Fruit fly (Drosophila melanogaster): Measurements from ENCODE around the gene Pyroxd1.

The Pyroxd1 gene

dm6 chr2L:20097105-20097631, 5.9 kb downstream of the Pyroxd1 start, which contains the start of the genes mRpS18B and Kua (continued):
- TF ChIP-seq repo (GFP tag; optimal IDR thresholded peaks at IDR 0.05) (no peak), CG10431 (GFP tag; optimal IDR thresholded peaks at IDR 0.05) (no peak), CG7839 (tag; optimal IDR thresholded peaks at IDR 0.05) (peak; percentile 69), CG9215 (GFP tag; IDR thresholded peaks at IDR 0.05) (peak; percentile 44), CG3065 (GFP tag; optimal IDR thresholded peaks at IDR 0.05) (no peak), pnt (GFP tag; optimal IDR thresholded peaks at IDR 0.05) (no peak), grau (tag; optimal IDR thresholded peaks at IDR 0.05) (peak; percentile 64), CG42726 (GFP tag; IDR thresholded peaks at IDR 0.05; ENCODE audit: partially characterized antibody) (0 out of 2 replicates have a peak, but pooled peaks have one; percentile 43), B-H2 (GFP tag; optimal IDR thresholded peaks at IDR 0.05) (peak; percentile 68), CG18011 (GFP tag; optimal IDR thresholded peaks at IDR 0.05) (no peak), Adf1 (GFP tag; IDR thresholded peaks at IDR 0.05) (peak; percentile 12; the same call in 1 of the 2 replicates), GATAe (GFP tag; conservative IDR thresholded peaks at IDR 0.05) (no peak), kah (GFP tag; optimal IDR thresholded peaks at IDR 0.05) (peak; percentile 47), tap (tag; optimal IDR thresholded peaks at IDR 0.05) (peak; percentile 29), tio (GFP tag; optimal IDR thresholded peaks at IDR 0.05) (no peak), CG6813 (GFP tag; optimal IDR thresholded peaks at IDR 0.05) (peak; percentile 25), usp (GFP tag; optimal IDR thresholded peaks at IDR 0.05) (no peak), sna (GFP tag; IDR thresholded peaks at IDR 0.05; ENCODE audit: partially characterized antibody) (0 out of 2 replicates have a peak, but pooled peaks have one; percentile 23), CG2199 (GFP tag; IDR thresholded peaks at IDR 0.05) (no peak), Hr78 (GFP tag; optimal IDR thresholded peaks at IDR 0.05) (no peak), CG6689 (GFP tag; IDR thresholded peaks at IDR 0.05) (peak; percentile 62), chif (GFP tag; optimal IDR thresholded peaks at IDR 0.05) (no peak), CG32767 (GFP tag; IDR thresholded peaks at IDR 0.05) (no peak), Bgb (GFP tag; IDR thresholded peaks at IDR 0.05; ENCODE audit: partially characterized antibody) (peak; percentile 70), CHES-1-like (GFP tag; optimal IDR thresholded peaks at IDR 0.05) (no peak), Abd-B (GFP tag; optimal IDR thresholded peaks at IDR 0.05) (peak; percentile 32), scrt (GFP tag; optimal IDR thresholded peaks at IDR 0.05) (no peak), CTCF (GFP tag; optimal IDR thresholded peaks at IDR 0.05) (no peak), CG31441 (GFP tag; IDR thresholded peaks at IDR 0.05) (peak; percentile 64), Side (GFP tag; optimal IDR thresholded peaks at IDR 0.05) (no peak), gem (tag; optimal IDR thresholded peaks at IDR 0.05) (peak; percentile 78), maf-S (GFP tag; optimal IDR thresholded peaks at IDR 0.05) (no peak), ro (GFP tag; IDR thresholded peaks at IDR 0.05) (no peak), odd (GFP tag; optimal IDR thresholded peaks at IDR 0.05) (no peak), pros (GFP tag; optimal IDR thresholded peaks at IDR 0.05) (no peak), fd102C (GFP tag; optimal IDR thresholded peaks at IDR 0.05) (no peak), cad (GFP tag; optimal IDR thresholded peaks at IDR 0.05) (no peak), HLHmδ (GFP tag; optimal IDR thresholded peaks at IDR 0.05) (no peak), CG10462 (GFP tag; optimal IDR thresholded peaks at IDR 0.05) (no peak), yki (optimal IDR thresholded peaks at IDR 0.05) (no peak), CG2889 (GFP tag; IDR thresholded peaks at IDR 0.05) (0 out of 3 replicates have a peak, but pooled peaks have one; percentile 22), chinmo (GFP tag; IDR thresholded peaks at IDR 0.05; ENCODE audit: partially characterized antibody) (no peak), CG17829 (tag; optimal IDR thresholded peaks at IDR 0.05) (peak; percentile 63), ssp (GFP tag; IDR thresholded peaks at IDR 0.05) (peak; percentile 60), bab2 (GFP tag; optimal IDR thresholded peaks at IDR 0.05) (no peak), bowl (GFP tag; IDR thresholded peaks at IDR 0.05) (no peak), CG32772 (GFP tag; IDR thresholded peaks at IDR 0.05) (no peak), CG31224 (GFP tag; IDR thresholded peaks at IDR 0.05) (no peak), CG8290 (GFP tag; optimal IDR thresholded peaks at IDR 0.05) (no peak), CG8290 (tag; optimal IDR thresholded peaks at IDR 0.05) (peak; percentile 7 to 26), HmgD (GFP tag; optimal IDR thresholded peaks at IDR 0.05) (no peak), nerfin-1 (tag; optimal IDR thresholded peaks at IDR 0.05) (peak; percentile 26)
